Worm (Caenorhabditis elegans): ENCODE measurements around the gene F46B6.12.

ce11 chrV:9750308-9750707 lies 25.3 kb downstream of the F46B6.12 start, which contains the start of gene F58E6.4:
- TF ChIP-seq nhr-237 (tag; optimal IDR thresholded peaks at IDR 0.05): no peak
- TF ChIP-seq jun-1 (tag; optimal IDR thresholded peaks at IDR 0.05): no peak
- TF ChIP-seq snpc-4 (tag; optimal IDR thresholded peaks at IDR 0.05): no peak
- TF ChIP-seq nhr-76 (tag; optimal IDR thresholded peaks at IDR 0.05): no peak
- no peak for TF ChIP-seq nhr-6 (tag; optimal IDR thresholded peaks at IDR 0.05)
- no peak for TF ChIP-seq pqm-1 (tag; optimal IDR thresholded peaks at IDR 0.05)
- TF ChIP-seq mxl-2 (GFP tag; conservative IDR thresholded peaks at IDR 0.05): no peak
- TF ChIP-seq lin-1 (GFP tag; IDR thresholded peaks at IDR 0.05): no peak
